Worm (Caenorhabditis elegans) whole organism, L2 larva: ENCODE measurements around the gene T03F6.9.

Source experiments
- F13H6.1 ChIP-seq: sonication (generic microtip); optimal IDR thresholded peaks from 2 replicates; lab custom pipeline; 2016; ENCODE audit warnings: missing genetic modification characterization, missing compliant biosample characterization
- aly-2 ChIP-seq: fragments of 150-350 bp; optimal IDR thresholded peaks from 2 replicates; lab custom pipeline; 2014; ENCODE audit warnings: missing biosample characterization, missing genetic modification characterization
- ama-1 ChIP-seq: fragments of 150-350 bp; optimal IDR thresholded peaks from 2 replicates; lab custom pipeline; 2018; ENCODE audit warnings: inconsistent platforms
- crh-2 ChIP-seq: sonication (generic microtip); optimal IDR thresholded peaks from 2 replicates; lab custom pipeline; 2017; ENCODE audit warnings: missing biosample characterization, missing genetic modification characterization
- elt-3 ChIP-seq: sonication (generic microtip); optimal IDR thresholded peaks from 2 replicates; lab custom pipeline; 2017; ENCODE audit warnings: missing biosample characterization, missing genetic modification characterization
- gmeb-1 ChIP-seq: fragments of 150-350 bp; optimal IDR thresholded peaks from 2 replicates; lab custom pipeline; 2014; ENCODE audit warnings: missing biosample characterization, missing genetic modification characterization
- lin-13 ChIP-seq: fragments of 150-350 bp; optimal IDR thresholded peaks from 2 replicates; lab custom pipeline; 2014; ENCODE audit warnings: missing biosample characterization, missing genetic modification reagents, missing genetic modification characterization
- lin-39 ChIP-seq: fragments of 150-350 bp; optimal IDR thresholded peaks from 2 replicates; lab custom pipeline; 2014; ENCODE audit warnings: missing biosample characterization, missing genetic modification reagents, missing genetic modification characterization
- nhr-11 ChIP-seq: fragments of 150-350 bp; optimal IDR thresholded peaks from 2 replicates; lab custom pipeline; 2014; ENCODE audit warnings: missing biosample characterization, missing genetic modification characterization
- snpc-4 ChIP-seq: fragments of 150-350 bp; optimal IDR thresholded peaks from 2 replicates; lab custom pipeline; 2014; ENCODE audit warnings: missing biosample characterization, missing genetic modification characterization
- unc-62 ChIP-seq: fragments of 150-350 bp; optimal IDR thresholded peaks from 2 replicates; lab custom pipeline; 2014; ENCODE audit warnings: missing biosample characterization, missing genetic modification reagents, missing genetic modification characterization
- zag-1 ChIP-seq: fragments of 150-350 bp; optimal IDR thresholded peaks from 2 replicates; lab custom pipeline; 2014; ENCODE audit warnings: missing biosample characterization, missing genetic modification characterization

DNA sequence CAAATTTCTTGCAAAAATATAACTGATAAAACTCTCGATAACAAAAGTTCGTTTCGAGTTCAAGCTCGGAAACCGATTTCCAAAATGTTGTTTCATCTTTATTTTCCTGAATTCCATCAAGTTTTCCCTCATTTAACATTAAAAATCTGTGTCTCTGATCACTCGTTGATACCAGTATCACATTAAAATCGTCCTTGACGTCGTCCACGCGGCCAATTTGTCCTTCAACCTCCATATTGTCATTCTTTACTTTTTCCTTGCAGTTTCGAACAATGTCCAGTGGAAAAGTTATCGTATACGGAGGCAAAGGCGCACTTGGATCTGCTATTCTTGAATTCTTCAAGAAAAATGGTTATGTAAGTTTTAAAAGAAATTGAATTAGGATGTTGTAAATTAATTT lies 22.8 kb upstream of the T03F6.9 start, which contains the start of gene qdpr-1:
- TF ChIP-seq zag-1 (tag; lab: Kevin White, UChicago) (no peak), nhr-11 (tag; lab: Kevin White, UChicago) (no peak), elt-3 (tag; lab: Kevin White, UChicago) (no peak), ama-1 (lab: Kevin White, UChicago) (no peak), lin-39 (tag; lab: Kevin White, UChicago) (no peak), snpc-4 (tag; lab: Kevin White, UChicago) (no peak), gmeb-1 (tag; lab: Kevin White, UChicago) (no peak), F13H6.1 (tag; lab: Kevin White, UChicago) (no peak), crh-2 (tag; lab: Kevin White, UChicago) (no peak), lin-13 (GFP tag; lab: Kevin White, UChicago) (no peak), aly-2 (tag; lab: Kevin White, UChicago) (no peak), unc-62 (GFP tag; lab: Kevin White, UChicago) (no peak)
